Fruit fly (Drosophila melanogaster): ENCODE measurements around the gene Papst2.

The Papst2 gene

DNA sequence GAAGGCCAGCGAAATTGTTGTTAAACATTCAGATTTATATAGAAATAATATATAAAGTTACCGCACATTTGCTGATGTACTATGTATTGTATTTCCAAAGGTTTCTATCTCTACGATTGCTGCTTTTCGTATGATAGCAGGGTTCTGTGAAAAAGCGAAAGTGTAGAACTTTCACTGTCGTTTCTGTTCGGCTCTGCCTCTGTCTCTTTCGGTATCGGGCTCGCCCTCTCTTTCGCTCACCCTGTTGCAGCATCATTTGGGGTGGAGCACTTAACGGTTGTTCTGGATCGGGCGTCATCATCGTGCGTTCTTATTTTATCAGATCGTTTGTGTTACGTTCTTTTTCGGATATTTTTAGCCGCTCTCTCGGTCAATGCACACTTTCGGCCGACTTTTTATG, 9.3 kb upstream of the Papst2 start (continued):
- TF ChIP-seq br (optimal IDR thresholded peaks at IDR 0.05): no peak

dm6 chr3L:17035492-17035891, 7.1 kb upstream of the Papst2 start, which contains the start of gene beg:
Gene beg (plus strand): TSS chr3L:17035668.
- TF ChIP-seq CG3995 (GFP tag; optimal IDR thresholded peaks at IDR 0.05): no peak
- no peak for TF ChIP-seq CG8281 (tag; optimal IDR thresholded peaks at IDR 0.05)
- peak; percentile 16 for TF ChIP-seq trem (tag; optimal IDR thresholded peaks at IDR 0.05)
- no peak for TF ChIP-seq CG4328 (GFP tag; optimal IDR thresholded peaks at IDR 0.05)
- no peak for TF ChIP-seq CG10431 (GFP tag; optimal IDR thresholded peaks at IDR 0.05)
- no peak for TF ChIP-seq Sox100B (GFP tag; optimal IDR thresholded peaks at IDR 0.05)
- TF ChIP-seq Lim3 (GFP tag; IDR thresholded peaks at IDR 0.05): no peak
- TF ChIP-seq Dip3 (GFP tag; optimal IDR thresholded peaks at IDR 0.05): no peak
- TF ChIP-seq Myb (GFP tag; optimal IDR thresholded peaks at IDR 0.05): no peak
- no peak for TF ChIP-seq Antp (GFP tag; optimal IDR thresholded peaks at IDR 0.05)
- TF ChIP-seq CG15514 (GFP tag; optimal IDR thresholded peaks at IDR 0.05): no peak
- TF ChIP-seq NC2α (GFP tag; optimal IDR thresholded peaks at IDR 0.05): no peak
- peak; percentile 73; the same call in 2 of the 3 replicates for TF ChIP-seq Opbp (GFP tag; IDR thresholded peaks at IDR 0.05; ENCODE audit: partially characterized antibody)
- no peak for TF ChIP-seq HHEX (GFP tag; optimal IDR thresholded peaks at IDR 0.05)
- TF ChIP-seq ttk (GFP tag; IDR thresholded peaks at IDR 0.05): no peak
- no peak for TF ChIP-seq ewg (GFP tag; optimal IDR thresholded peaks at IDR 0.05)
- TF ChIP-seq CG4820 (GFP tag; optimal IDR thresholded peaks at IDR 0.05): no peak
- no peak for TF ChIP-seq CG12071 (GFP tag; optimal IDR thresholded peaks at IDR 0.05)
- no peak for TF ChIP-seq ind (GFP tag; optimal IDR thresholded peaks at IDR 0.05)
- no peak for TF ChIP-seq Dfd (GFP tag; optimal IDR thresholded peaks at IDR 0.05)
- TF ChIP-seq CG10267 (tag; optimal IDR thresholded peaks at IDR 0.05): no peak
- TF ChIP-seq ash1 (GFP tag; optimal IDR thresholded peaks at IDR 0.05): no peak
- TF ChIP-seq CG10321 (GFP tag; IDR thresholded peaks at IDR 0.05): no peak
- peak; percentile 36 for TF ChIP-seq MESR4 (GFP tag; optimal IDR thresholded peaks at IDR 0.05)
- no peak for TF ChIP-seq caup (GFP tag; optimal IDR thresholded peaks at IDR 0.05; ENCODE audit: severe bottlenecking)
- TF ChIP-seq MBD-R2 (GFP tag; IDR thresholded peaks at IDR 0.05): peak; percentile 87
- no peak for TF ChIP-seq ac (GFP tag; optimal IDR thresholded peaks at IDR 0.05)
- TF ChIP-seq CG32772 (GFP tag; IDR thresholded peaks at IDR 0.05): no peak
- TF ChIP-seq CG13775 (GFP tag; optimal IDR thresholded peaks at IDR 0.05): no peak
- TF ChIP-seq CG17612 (GFP tag; IDR thresholded peaks at IDR 0.05): no peak
- no peak for TF ChIP-seq NFAT (GFP tag; IDR thresholded peaks at IDR 0.05)
- TF ChIP-seq Vsx1 (GFP tag; optimal IDR thresholded peaks at IDR 0.05): no peak
- no peak for TF ChIP-seq Sry-β (GFP tag; optimal IDR thresholded peaks at IDR 0.05)
- TF ChIP-seq pan (optimal IDR thresholded peaks at IDR 0.05): no peak
- TF ChIP-seq pan (GFP tag; optimal IDR thresholded peaks at IDR 0.05 in 1 of 2, IDR thresholded peaks at IDR 0.05 in 1 of 2): no peak
- no peak for TF ChIP-seq CG4707 (GFP tag; optimal IDR thresholded peaks at IDR 0.05)
- TF ChIP-seq CG10147 (GFP tag; optimal IDR thresholded peaks at IDR 0.05): no peak
- TF ChIP-seq pfk (GFP tag; optimal IDR thresholded peaks at IDR 0.05): no peak
- no peak for TF ChIP-seq CG4854 (GFP tag; optimal IDR thresholded peaks at IDR 0.05)
- TF ChIP-seq zen2 (GFP tag; IDR thresholded peaks at IDR 0.05; ENCODE audit: partially characterized antibody): peak; percentile 83; the same call in 2 of the 3 replicates
- no peak for TF ChIP-seq nau (GFP tag; optimal IDR thresholded peaks at IDR 0.05)
- TF ChIP-seq sna (GFP tag; IDR thresholded peaks at IDR 0.05; ENCODE audit: partially characterized antibody): peak; percentile 78
- peak; percentile 30 to 90 for TF ChIP-seq crp (GFP tag; optimal IDR thresholded peaks at IDR 0.05)
- TF ChIP-seq CG3407 (GFP tag; optimal IDR thresholded peaks at IDR 0.05): no peak
- peak; percentile 59 for TF ChIP-seq CG7963 (GFP tag; IDR thresholded peaks at IDR 0.05; ENCODE audit: partially characterized antibody)
- no peak for TF ChIP-seq dysf (GFP tag; IDR thresholded peaks at IDR 0.05)
- TF ChIP-seq CG1603 (tag; optimal IDR thresholded peaks at IDR 0.05): no peak
- TF ChIP-seq CG13123 (GFP tag; optimal IDR thresholded peaks at IDR 0.05): no peak

Measured in whole organism, embryonic.